Worm (Caenorhabditis elegans) whole organism, L2 larva: Measurements from ENCODE around the gene H14N18.2.

ENCODE experiments used
- C34F6.9 ChIP-seq: fragments of 150-350 bp; optimal IDR thresholded peaks from 2 replicates; lab custom pipeline; 2014; ENCODE audit warnings: missing biosample characterization, missing genetic modification characterization
- F13H6.1 ChIP-seq: sonication (generic microtip); optimal IDR thresholded peaks from 2 replicates; lab custom pipeline; 2016; ENCODE audit warnings: missing genetic modification characterization, missing compliant biosample characterization
- Y55F3AM.14 ChIP-seq: fragments of 200-800 bp; sonication (Bioruptor generic); optimal IDR thresholded peaks from 2 replicates; lab custom pipeline; 2018; ENCODE audit warnings: mild to moderate bottlenecking, missing genetic modification characterization, missing compliant biosample characterization
- ZK546.5 ChIP-seq: sonication (generic microtip); optimal IDR thresholded peaks from 2 replicates; lab custom pipeline; 2017; ENCODE audit warnings: missing biosample characterization, missing genetic modification characterization
- alr-1 ChIP-seq: fragments of 150-350 bp; optimal IDR thresholded peaks from 2 replicates; lab custom pipeline; 2014; ENCODE audit warnings: missing biosample characterization, missing genetic modification characterization
- aly-2 ChIP-seq: fragments of 150-350 bp; optimal IDR thresholded peaks from 2 replicates; lab custom pipeline; 2014; ENCODE audit warnings: missing biosample characterization, missing genetic modification characterization
- ama-1 ChIP-seq: fragments of 150-350 bp; optimal IDR thresholded peaks from 2 replicates; lab custom pipeline; 2018; ENCODE audit warnings: inconsistent platforms
- blmp-1 ChIP-seq: sonication (generic microtip); optimal IDR thresholded peaks from 2 replicates; lab custom pipeline; 2017; ENCODE audit warnings: missing genetic modification characterization, mild to moderate bottlenecking, missing compliant biosample characterization, antibody characterized with exemption, moderate library complexity; ENCODE audit not compliant: insufficient read depth
- ceh-16 ChIP-seq: fragments of 150-350 bp; optimal IDR thresholded peaks from 2 replicates; lab custom pipeline; 2014; ENCODE audit warnings: missing biosample characterization, missing genetic modification characterization
- ceh-82 ChIP-seq: fragments of 150-350 bp; optimal IDR thresholded peaks from 2 replicates; lab custom pipeline; 2014; ENCODE audit warnings: missing biosample characterization, missing genetic modification characterization
- crh-2 ChIP-seq: sonication (generic microtip); optimal IDR thresholded peaks from 2 replicates; lab custom pipeline; 2017; ENCODE audit warnings: missing biosample characterization, missing genetic modification characterization
- dmd-4 ChIP-seq: sonication (generic microtip); optimal IDR thresholded peaks from 2 replicates; lab custom pipeline; 2017; ENCODE audit warnings: missing biosample characterization, missing genetic modification characterization
- egl-27 ChIP-seq: sonication (generic microtip); optimal IDR thresholded peaks from 3 replicates; lab custom pipeline; 2017; ENCODE audit warnings: missing biosample characterization, missing genetic modification reagents, missing genetic modification characterization
- fos-1 ChIP-seq: fragments of 150-350 bp; optimal IDR thresholded peaks from 2 replicates; lab custom pipeline; 2014; ENCODE audit warnings: missing biosample characterization, missing genetic modification characterization
- gmeb-1 ChIP-seq: fragments of 150-350 bp; optimal IDR thresholded peaks from 2 replicates; lab custom pipeline; 2014; ENCODE audit warnings: missing biosample characterization, missing genetic modification characterization
- lin-11 ChIP-seq: fragments of 150-350 bp; sonication (generic microtip); optimal IDR thresholded peaks from 2 replicates; lab custom pipeline; 2014; ENCODE audit warnings: missing biosample characterization, missing genetic modification characterization, inconsistent platforms, mixed read lengths
- lin-13 ChIP-seq: fragments of 150-350 bp; optimal IDR thresholded peaks from 2 replicates; lab custom pipeline; 2014; ENCODE audit warnings: missing biosample characterization, missing genetic modification reagents, missing genetic modification characterization
- lin-39 ChIP-seq: fragments of 150-350 bp; optimal IDR thresholded peaks from 2 replicates; lab custom pipeline; 2014; ENCODE audit warnings: missing biosample characterization, missing genetic modification reagents, missing genetic modification characterization
- lsy-2 ChIP-seq, 2 experiments: fragments of 150-350 bp in 1 of 2; sonication (generic microtip) in 1 of 2; optimal IDR thresholded peaks; 2 replicates each; lab custom pipeline; 2014 to 2017; ENCODE audit warnings: missing biosample characterization in 2 of 2, missing genetic modification characterization in 2 of 2
- mdl-1 ChIP-seq, 2 experiments: fragments of 150-350 bp in 1 of 2; sonication (generic microtip) in 1 of 2; optimal IDR thresholded peaks; 2 replicates each; lab custom pipeline; 2017; ENCODE audit warnings: missing biosample characterization in 2 of 2, missing genetic modification characterization in 2 of 2
- nhr-10 ChIP-seq: sonication (generic microtip); optimal IDR thresholded peaks from 2 replicates; lab custom pipeline; 2017; ENCODE audit warnings: missing biosample characterization, missing genetic modification characterization
- nhr-12 ChIP-seq: fragments of 150-350 bp; optimal IDR thresholded peaks from 2 replicates; lab custom pipeline; 2014; ENCODE audit warnings: missing biosample characterization, missing genetic modification characterization
- nhr-129 ChIP-seq: fragments of 150-350 bp; optimal IDR thresholded peaks from 2 replicates; lab custom pipeline; 2014; ENCODE audit warnings: missing biosample characterization, missing genetic modification characterization
- nhr-21 ChIP-seq: fragments of 150-350 bp; optimal IDR thresholded peaks from 2 replicates; lab custom pipeline; 2014; ENCODE audit warnings: missing biosample characterization, missing genetic modification characterization
- nhr-23 ChIP-seq: fragments of 150-350 bp; optimal IDR thresholded peaks from 2 replicates; lab custom pipeline; 2014; ENCODE audit warnings: missing biosample characterization, missing genetic modification reagents, missing genetic modification characterization
- nhr-25 ChIP-seq: fragments of 150-350 bp; sonication (generic microtip); optimal IDR thresholded peaks from 3 replicates; lab custom pipeline; 2014; ENCODE audit warnings: missing biosample characterization, missing genetic modification characterization
- nhr-6 ChIP-seq: fragments of 150-350 bp; optimal IDR thresholded peaks from 2 replicates; lab custom pipeline; 2014; ENCODE audit warnings: missing biosample characterization, missing genetic modification characterization
- peb-1 ChIP-seq: fragments of 150-350 bp; optimal IDR thresholded peaks from 2 replicates; lab custom pipeline; 2014; ENCODE audit warnings: missing biosample characterization, missing genetic modification characterization
- sem-4 ChIP-seq: fragments of 150-350 bp; optimal IDR thresholded peaks from 2 replicates; lab custom pipeline; 2014; ENCODE audit warnings: missing biosample characterization, missing genetic modification reagents, missing genetic modification characterization
- sma-9 ChIP-seq, 2 experiments: fragments of 150-350 bp in 1 of 2; sonication (generic microtip) in 1 of 2; optimal IDR thresholded peaks; 2 replicates each; lab custom pipeline; 2014 to 2016; ENCODE audit warnings: missing genetic modification characterization in 2 of 2, mild to moderate bottlenecking in 1 of 2, missing biosample characterization in 1 of 2, missing compliant biosample characterization in 1 of 2, missing genetic modification reagents in 1 of 2, moderate library complexity in 1 of 2
- unc-55 ChIP-seq: fragments of 150-350 bp; sonication (generic microtip); optimal IDR thresholded peaks from 3 replicates; lab custom pipeline; 2014; ENCODE audit warnings: missing biosample characterization, missing genetic modification reagents, missing genetic modification characterization
- ztf-4 ChIP-seq: fragments of 150-350 bp; optimal IDR thresholded peaks from 2 replicates; lab custom pipeline; 2014; ENCODE audit warnings: missing biosample characterization, missing genetic modification characterization

The H14N18.2 gene

ce11 chrV:8964055-8964758 is 31.8 kb downstream of the H14N18.2 start, which contains the start of gene nhr-44:
Gene nhr-44, minus strand, starts transcription at chrV:8964105.
- TF ChIP-seq gmeb-1 (tag; lab: Kevin White, UChicago) (no peak), ztf-4 (tag; lab: Kevin White, UChicago) (no peak), sem-4 (tag; lab: Kevin White, UChicago) (no peak), Y55F3AM.14 (GFP tag; lab: Kevin White, UChicago) (no peak), nhr-25 (tag; lab: Kevin White, UChicago) (peak; percentile 43), ceh-16 (tag; lab: Kevin White, UChicago) (no peak), egl-27 (tag; lab: Kevin White, UChicago) (no peak), sma-9 (GFP tag; optimal IDR thresholded peaks at IDR 0.05; lab: Kevin White, UChicago) (peak; percentile 15), sma-9 (tag; optimal IDR thresholded peaks at IDR 0.05; lab: Kevin White, UChicago) (no peak), peb-1 (tag; lab: Kevin White, UChicago) (no peak), nhr-129 (peak; percentile 23), lin-11 (tag; lab: Kevin White, UChicago) (no peak), lsy-2 (tag; optimal IDR thresholded peaks at IDR 0.05; lab: Kevin White, UChicago) (peak in 1 of 2 experiments; percentile 4), alr-1 (tag; lab: Kevin White, UChicago) (no peak), F13H6.1 (no peak), nhr-21 (tag; lab: Kevin White, UChicago) (no peak), nhr-6 (no peak), dmd-4 (tag; lab: Kevin White, UChicago) (no peak), ama-1 (lab: Kevin White, UChicago) (no peak), blmp-1 (no peak), fos-1 (peak; percentile 14), nhr-12 (tag; lab: Kevin White, UChicago) (no peak), C34F6.9 (no peak), nhr-10 (no peak), aly-2 (no peak), ceh-82 (tag; lab: Kevin White, UChicago) (no peak)

- no peak for TF ChIP-seq nhr-12 (tag; lab: Kevin White, UChicago)
Observed at ce11 chrV:8966086-8966485, 33.7 kb downstream of the H14N18.2 start, which contains the start of gene nhr-219. Gene nhr-219, minus strand, starts transcription at chrV:8966186.

ce11 chrV:8972271-8972670 is 39.9 kb downstream of the H14N18.2 start, which contains the start of gene nhr-195:
Gene nhr-195, minus strand, starts transcription at chrV:8972371.
- no peak for TF ChIP-seq nhr-25 (tag; lab: Kevin White, UChicago)
- TF ChIP-seq lin-39 (tag; lab: Kevin White, UChicago) = no peak
- TF ChIP-seq ceh-16 (tag; lab: Kevin White, UChicago) = no peak
- no peak for TF ChIP-seq nhr-21 (tag; lab: Kevin White, UChicago)
- TF ChIP-seq ceh-82 (tag; lab: Kevin White, UChicago) = no peak

ce11 chrV:8974889-8975422 is 42.5 kb downstream of the H14N18.2 start, which contains the start of gene nhr-143:
Gene nhr-143, minus strand, starts transcription at chrV:8974939.
- TF ChIP-seq fos-1 (peak; percentile 78), crh-2 (tag; lab: Kevin White, UChicago) (peak; percentile 27), lsy-2 (tag; optimal IDR thresholded peaks at IDR 0.05; lab: Kevin White, UChicago) (no peak)
- TF ChIP-seq, all 48 proteins: peak for 2

- no peak for TF ChIP-seq nhr-23 (tag; lab: Kevin White, UChicago)
- TF ChIP-seq, all 48 proteins: peak for 0
Observed at ce11 chrV:8977895-8978294, 45.5 kb downstream of the H14N18.2 start.

ce11 chrV:8980845-8981244 is 48.4 kb downstream of the H14N18.2 start, which contains the start of gene str-84:
Gene str-84, minus strand, starts transcription at chrV:8980945.
- TF ChIP-seq gmeb-1 (tag; lab: Kevin White, UChicago) (no peak), mdl-1 (tag; optimal IDR thresholded peaks at IDR 0.05; lab: Kevin White, UChicago) (no peak), nhr-6 (no peak), lin-39 (tag; lab: Kevin White, UChicago) (no peak), C34F6.9 (no peak), unc-55 (no peak), ZK546.5 (tag; lab: Kevin White, UChicago) (no peak), lin-13 (GFP tag; lab: Kevin White, UChicago) (no peak), dmd-4 (tag; lab: Kevin White, UChicago) (no peak)
